Worm (Caenorhabditis elegans) whole organism, young adult: ENCODE results near the gene F58H1.6.

Experiments
- D2030.7 ChIP-seq: fragments of 200-800 bp; sonication (Bioruptor generic); IDR thresholded peaks from 2 replicates; pipeline ENCODE4 v1.3.6; 2022; ENCODE audit warnings: missing genetic modification reagents, missing genetic modification characterization, missing compliant biosample characterization
- F52B5.7 ChIP-seq: sonication (generic microtip); optimal IDR thresholded peaks from 2 replicates; lab custom pipeline; 2016; ENCODE audit warnings: mild to moderate bottlenecking, missing genetic modification characterization, missing compliant biosample characterization
- K11D2.4 ChIP-seq: fragments of 200-800 bp; sonication (Bioruptor generic); IDR thresholded peaks from 2 replicates; pipeline ENCODE4 v1.3.6; 2022; ENCODE audit warnings: missing genetic modification reagents, missing genetic modification characterization, missing compliant biosample characterization
- akir-1 ChIP-seq: fragments of 200-800 bp; sonication (Bioruptor generic); optimal IDR thresholded peaks from 2 replicates; lab custom pipeline; 2018; ENCODE audit warnings: mild to moderate bottlenecking, missing genetic modification characterization, moderate library complexity, missing compliant biosample characterization
- ama-1 ChIP-seq, 3 experiments: fragments of 150-350 bp in 1 of 3; sonication (generic microtip) in 2 of 3; optimal IDR thresholded peaks; 2 replicates each; lab custom pipeline; 2014 to 2018; ENCODE audit warnings: missing biosample characterization in 2 of 3, missing genetic modification characterization in 2 of 3, missing genetic modification reagents in 2 of 3
- dpff-1 ChIP-seq: sonication (generic microtip); optimal IDR thresholded peaks from 2 replicates; lab custom pipeline; 2017; ENCODE audit warnings: mild to moderate bottlenecking, missing genetic modification characterization, missing compliant biosample characterization
- hmg-20 ChIP-seq: fragments of 200-800 bp; sonication (Bioruptor generic); IDR thresholded peaks from 2 replicates; pipeline ENCODE4 v1.3.6; 2022; ENCODE audit warnings: missing genetic modification reagents, missing genetic modification characterization, missing compliant biosample characterization
- hsf-1 ChIP-seq: fragments of 200-800 bp; sonication (Bioruptor generic); IDR thresholded peaks from 2 replicates; pipeline ENCODE4 v1.3.6; 2022; ENCODE audit warnings: missing genetic modification reagents, missing genetic modification characterization, missing compliant biosample characterization
- lsy-27 ChIP-seq: sonication (generic microtip); optimal IDR thresholded peaks from 2 replicates; lab custom pipeline; 2017; ENCODE audit warnings: missing genetic modification characterization, mild to moderate bottlenecking, missing compliant biosample characterization, antibody characterized with exemption, missing genotype, borderline replicate concordance; ENCODE audit not compliant: insufficient read depth
- mel-28 ChIP-seq: sonication (generic microtip); optimal IDR thresholded peaks from 2 replicates; lab custom pipeline; 2016; ENCODE audit warnings: borderline replicate concordance, mild to moderate bottlenecking, missing genetic modification characterization, missing compliant biosample characterization
- pha-4 ChIP-seq: fragments of 150-350 bp; sonication (generic microtip); optimal IDR thresholded peaks from 2 replicates; lab custom pipeline; 2014; ENCODE audit warnings: missing biosample characterization, missing genetic modification reagents, missing genetic modification characterization
- snpc-3.4 ChIP-seq: sonication (generic microtip); optimal IDR thresholded peaks from 2 replicates; lab custom pipeline; 2017; ENCODE audit warnings: missing genetic modification characterization, mild to moderate bottlenecking, missing compliant biosample characterization, antibody characterized with exemption, moderate library complexity, missing genotype, missing genetic modification reagents
- unc-62 ChIP-seq: fragments of 150-350 bp; optimal IDR thresholded peaks from 2 replicates; lab custom pipeline; 2014; ENCODE audit warnings: missing biosample characterization, missing genetic modification reagents, missing genetic modification characterization

- TF ChIP-seq hsf-1 (no peak), dpff-1 (tag; lab: Kevin White, UChicago) (no peak), pha-4 (tag; lab: Kevin White, UChicago) (no peak), mel-28 (tag; lab: Kevin White, UChicago) (no peak), F52B5.7 (tag; lab: Kevin White, UChicago) (no peak), K11D2.4 (GFP tag; lab: Robert Waterston, UW) (no peak), ama-1 (optimal IDR thresholded peaks at IDR 0.05; lab: Kevin White, UChicago) (no peak), ama-1 (GFP tag; optimal IDR thresholded peaks at IDR 0.05; lab: Kevin White, UChicago) (no peak), snpc-3.4 (tag; lab: Kevin White, UChicago) (no peak), hmg-20 (GFP tag; lab: Robert Waterston, UW) (no peak), D2030.7 (GFP tag; lab: Robert Waterston, UW) (no peak), akir-1 (GFP tag; lab: Kevin White, UChicago) (no peak), lsy-27 (tag; lab: Kevin White, UChicago) (no peak), unc-62 (GFP tag; lab: Kevin White, UChicago) (no peak)
Observed at ce11 chrV:11993706-11994345, 51.4 kb downstream of the F58H1.6 start, which contains the start of the genes cyl-1 and C52E4.7.
